Fruit fly (Drosophila melanogaster) whole organism, embryonic: ENCODE measurements around the gene Mst89B.
A peak's percentile ranks its signal among the peaks of the same experiment; 100 is the strongest.

ENCODE experiments used
- B-H1 ChIP-seq: fragments of 200-800 bp; sonication (Bioruptor generic); IDR thresholded peaks from 3 replicates; pipeline ENCODE4 v1.3.6; 2022; ENCODE audit warnings: missing biosample characterization, missing genetic modification characterization
- Bgb ChIP-seq: fragments of 200-800 bp; sonication (Bioruptor generic); IDR thresholded peaks from 2 replicates; pipeline ENCODE4 v1.3.6; 2022; ENCODE audit warnings: missing biosample characterization, missing genetic modification characterization; ENCODE audit not compliant: partially characterized antibody
- CG11398 ChIP-seq: fragments of 200-800 bp; sonication (Bioruptor generic); optimal IDR thresholded peaks from 2 replicates; lab custom pipeline; 2016; ENCODE audit warnings: missing biosample characterization, missing genetic modification characterization
- CG12071 ChIP-seq: fragments of 200-800 bp; sonication (Bioruptor generic); optimal IDR thresholded peaks from 3 replicates; lab custom pipeline; 2018; ENCODE audit warnings: missing biosample characterization, mild to moderate bottlenecking, missing genetic modification characterization
- CG12236 ChIP-seq: fragments of 200-800 bp; sonication (Bioruptor generic); optimal IDR thresholded peaks from 2 replicates; lab custom pipeline; 2016; ENCODE audit warnings: missing biosample characterization, missing genetic modification characterization
- CG15011 ChIP-seq: fragments of 200-800 bp; sonication (Bioruptor generic); optimal IDR thresholded peaks from 3 replicates; lab custom pipeline; 2018; ENCODE audit warnings: missing biosample characterization, mild to moderate bottlenecking, missing genetic modification characterization
- CG17385 ChIP-seq: fragments of 200-800 bp; sonication (Bioruptor generic); optimal IDR thresholded peaks from 3 replicates; lab custom pipeline; 2018; ENCODE audit warnings: missing biosample characterization, mild to moderate bottlenecking, missing genetic modification characterization
- CG17829 ChIP-seq: fragments of 200-800 bp; optimal IDR thresholded peaks from 2 replicates; lab custom pipeline; 2019; ENCODE audit warnings: missing biosample characterization, mild to moderate bottlenecking, missing genetic modification characterization, moderate library complexity
- CG18619 ChIP-seq: fragments of 200-800 bp; sonication (Bioruptor generic); optimal IDR thresholded peaks from 3 replicates; lab custom pipeline; 2017; ENCODE audit warnings: missing biosample characterization, mild to moderate bottlenecking, missing genetic modification characterization
- CG2116 ChIP-seq: fragments of 200-800 bp; sonication (Bioruptor generic); optimal IDR thresholded peaks from 3 replicates; lab custom pipeline; 2018; ENCODE audit warnings: missing biosample characterization, mild to moderate bottlenecking, missing genetic modification characterization
- CG32532 ChIP-seq: fragments of 200-800 bp; sonication (Bioruptor generic); IDR thresholded peaks from 2 replicates; pipeline ENCODE4 v1.3.6; 2022; ENCODE audit warnings: missing biosample characterization, missing genetic modification characterization
- CG33557 ChIP-seq: fragments of 200-800 bp; sonication (Bioruptor generic); optimal IDR thresholded peaks from 2 replicates; lab custom pipeline; 2019; ENCODE audit warnings: missing biosample characterization, mild to moderate bottlenecking, missing genetic modification characterization, moderate library complexity
- CG34224 ChIP-seq: fragments of 200-800 bp; sonication (Bioruptor generic); IDR thresholded peaks from 3 replicates; pipeline ENCODE4 v1.3.6; 2022; ENCODE audit warnings: missing biosample characterization, missing genetic modification characterization; ENCODE audit not compliant: partially characterized antibody
- CG4707 ChIP-seq: fragments of 200-800 bp; sonication (Bioruptor generic); optimal IDR thresholded peaks from 2 replicates; lab custom pipeline; 2018; ENCODE audit warnings: missing biosample characterization, mild to moderate bottlenecking, missing genetic modification characterization, moderate library complexity
- CG6765 ChIP-seq: fragments of 200-800 bp; sonication (Bioruptor generic); optimal IDR thresholded peaks from 3 replicates; lab custom pipeline; 2017; ENCODE audit warnings: missing biosample characterization, mild to moderate bottlenecking, missing genetic modification characterization
- CG6791 ChIP-seq: fragments of 200-800 bp; sonication (Bioruptor generic); IDR thresholded peaks from 3 replicates; pipeline ENCODE4 v1.3.6; 2022; ENCODE audit warnings: missing biosample characterization, missing genetic modification characterization; ENCODE audit not compliant: partially characterized antibody
- CG7745 ChIP-seq: fragments of 200-800 bp; sonication (Bioruptor generic); optimal IDR thresholded peaks from 2 replicates; lab custom pipeline; 2018; ENCODE audit warnings: missing biosample characterization, mild to moderate bottlenecking, missing genetic modification characterization, moderate library complexity
- CG8765 ChIP-seq: fragments of 200-800 bp; sonication (Bioruptor generic); IDR thresholded peaks from 2 replicates; pipeline ENCODE4 v1.3.6; 2022; ENCODE audit warnings: missing biosample characterization, missing genetic modification characterization
- Dip2 ChIP-seq: fragments of 200-800 bp; sonication (Bioruptor generic); IDR thresholded peaks from 2 replicates; pipeline ENCODE4 v1.3.6; 2022; ENCODE audit warnings: missing biosample characterization, missing genetic modification characterization
- Dp ChIP-seq: fragments of 200-800 bp; sonication (Bioruptor generic); optimal IDR thresholded peaks from 2 replicates; lab custom pipeline; 2018; ENCODE audit warnings: missing biosample characterization, mild to moderate bottlenecking, missing genetic modification characterization, moderate library complexity
- Dref ChIP-seq: fragments of 200-800 bp; sonication (Bioruptor generic); IDR thresholded peaks from 2 replicates; pipeline ENCODE4 v1.3.6; 2022; ENCODE audit warnings: missing biosample characterization, missing genetic modification characterization
- Ets65A ChIP-seq: fragments of 200-800 bp; sonication (Bioruptor generic); peaks from one replicate; lab custom pipeline; 2016; ENCODE audit warnings: missing biosample characterization, missing genetic modification characterization
- Hey ChIP-seq: fragments of 200-800 bp; sonication (Bioruptor generic); optimal IDR thresholded peaks from 3 replicates; lab custom pipeline; 2018; ENCODE audit warnings: missing biosample characterization, mild to moderate bottlenecking, missing genetic modification characterization
- HmgZ ChIP-seq: fragments of 200-800 bp; sonication (Bioruptor generic); optimal IDR thresholded peaks from 2 replicates; lab custom pipeline; 2018; ENCODE audit warnings: missing biosample characterization, mild to moderate bottlenecking, missing genetic modification characterization
- Hr78 ChIP-seq, 2 experiments: fragments of 200-800 bp in 1 of 2; fragments of >200 bp in 1 of 2; sonication (Bioruptor generic) in 1 of 2; optimal IDR thresholded peaks; 2 replicates each; lab custom pipeline; 2017 to 2019; ENCODE audit warnings: missing biosample characterization in 2 of 2, missing genetic modification characterization in 2 of 2, mild to moderate bottlenecking in 1 of 2, moderate library complexity in 1 of 2
- NC2α ChIP-seq: fragments of 200-800 bp; sonication (Bioruptor generic); optimal IDR thresholded peaks from 2 replicates; lab custom pipeline; 2016; ENCODE audit warnings: missing biosample characterization, missing genetic modification characterization
- Scr ChIP-seq: fragments of 200-800 bp; sonication (Bioruptor generic); IDR thresholded peaks from 2 replicates; pipeline ENCODE4 v1.3.6; 2022; ENCODE audit warnings: missing biosample characterization, missing genetic modification characterization; ENCODE audit not compliant: partially characterized antibody
- Sry-β ChIP-seq: fragments of 200-800 bp; sonication (Bioruptor generic); optimal IDR thresholded peaks from 2 replicates; lab custom pipeline; 2018; ENCODE audit warnings: missing biosample characterization, mild to moderate bottlenecking, missing genetic modification characterization, moderate library complexity
- Sry-δ ChIP-seq: fragments of 200-800 bp; sonication (Bioruptor generic); optimal IDR thresholded peaks from 2 replicates; lab custom pipeline; 2016; ENCODE audit warnings: missing biosample characterization, missing genetic modification characterization
- caup ChIP-seq: fragments of 200-800 bp; sonication (Bioruptor generic); optimal IDR thresholded peaks from 3 replicates; lab custom pipeline; 2017; ENCODE audit warnings: missing biosample characterization, mild to moderate bottlenecking, missing genetic modification characterization, moderate library complexity; ENCODE audit not compliant: severe bottlenecking
- crc ChIP-seq: fragments of 200-800 bp; sonication (Bioruptor generic); optimal IDR thresholded peaks from 2 replicates; lab custom pipeline; 2016; ENCODE audit warnings: missing biosample characterization, missing genetic modification characterization
- da ChIP-seq: fragments of 200-800 bp; sonication (Bioruptor generic); optimal IDR thresholded peaks from 2 replicates; lab custom pipeline; 2016; ENCODE audit warnings: missing biosample characterization, missing genetic modification characterization
- dpn ChIP-seq, 2 experiments: fragments of 200-800 bp; sonication (Bioruptor generic); optimal IDR thresholded peaks; 3 replicates each; lab custom pipeline; 2016; ENCODE audit warnings: missing biosample characterization in 2 of 2, missing genetic modification characterization in 2 of 2
- eyg ChIP-seq: fragments of 200-800 bp; sonication (Bioruptor generic); optimal IDR thresholded peaks from 3 replicates; lab custom pipeline; 2016; ENCODE audit warnings: missing biosample characterization, missing genetic modification characterization
- hb ChIP-seq: fragments of 200-800 bp; sonication (Bioruptor generic); IDR thresholded peaks from 3 replicates; pipeline ENCODE4 v1.3.6; 2022; ENCODE audit warnings: missing biosample characterization, missing genetic modification characterization; ENCODE audit not compliant: partially characterized antibody
- hth ChIP-seq: fragments of >200 bp; optimal IDR thresholded peaks from 2 replicates; lab custom pipeline; 2017; ENCODE audit warnings: inconsistent platforms
- jumu ChIP-seq: fragments of 200-800 bp; sonication (Bioruptor generic); optimal IDR thresholded peaks from 3 replicates; lab custom pipeline; 2016; ENCODE audit warnings: missing biosample characterization, missing genetic modification characterization
- kah ChIP-seq: fragments of 200-800 bp; sonication (Bioruptor generic); optimal IDR thresholded peaks from 2 replicates; lab custom pipeline; 2018; ENCODE audit warnings: missing biosample characterization, mild to moderate bottlenecking, missing genetic modification characterization
- nau ChIP-seq: fragments of 200-800 bp; sonication (Bioruptor generic); optimal IDR thresholded peaks from 3 replicates; lab custom pipeline; 2017; ENCODE audit warnings: missing biosample characterization, mild to moderate bottlenecking, missing genetic modification characterization, missing genetic modification reagents
- peb ChIP-seq: fragments of 200-800 bp; sonication (Bioruptor generic); IDR thresholded peaks from 2 replicates; pipeline ENCODE4 v1.3.6; 2022; ENCODE audit warnings: missing biosample characterization, missing genetic modification characterization
- pros ChIP-seq: fragments of 200-800 bp; sonication (Bioruptor generic); optimal IDR thresholded peaks from 3 replicates; lab custom pipeline; 2019; ENCODE audit warnings: missing biosample characterization, mild to moderate bottlenecking, missing genetic modification characterization, moderate library complexity
- run ChIP-seq: fragments of 200-800 bp; sonication (Bioruptor generic); optimal IDR thresholded peaks from 3 replicates; lab custom pipeline; 2018; ENCODE audit warnings: missing biosample characterization, mild to moderate bottlenecking, missing genetic modification characterization
- stwl ChIP-seq: fragments of 200-800 bp; sonication (Bioruptor generic); optimal IDR thresholded peaks from 3 replicates; lab custom pipeline; 2018; ENCODE audit warnings: missing biosample characterization, mild to moderate bottlenecking, missing genetic modification characterization, moderate library complexity
- sug ChIP-seq: fragments of 200-800 bp; optimal IDR thresholded peaks from 2 replicates; lab custom pipeline; 2019; ENCODE audit warnings: missing biosample characterization, mild to moderate bottlenecking, missing genetic modification characterization, moderate library complexity
- tll ChIP-seq, 2 experiments: fragments of 200-800 bp in 1 of 2; fragments of >200 bp in 1 of 2; sonication (Bioruptor generic) in 1 of 2; optimal IDR thresholded peaks; 2 replicates each; lab custom pipeline; 2017 to 2019; ENCODE audit warnings: missing biosample characterization in 2 of 2, missing genetic modification characterization in 2 of 2, mild to moderate bottlenecking in 1 of 2, moderate library complexity in 1 of 2
- unpg ChIP-seq: fragments of 200-800 bp; sonication (Bioruptor generic); optimal IDR thresholded peaks from 3 replicates; lab custom pipeline; 2018; ENCODE audit warnings: missing biosample characterization, mild to moderate bottlenecking, missing genetic modification characterization, moderate library complexity
- wek ChIP-seq: fragments of 200-800 bp; sonication (Bioruptor generic); optimal IDR thresholded peaks from 3 replicates; lab custom pipeline; 2018; ENCODE audit warnings: missing biosample characterization, mild to moderate bottlenecking, missing genetic modification characterization, moderate library complexity

The Mst89B gene

DNA sequence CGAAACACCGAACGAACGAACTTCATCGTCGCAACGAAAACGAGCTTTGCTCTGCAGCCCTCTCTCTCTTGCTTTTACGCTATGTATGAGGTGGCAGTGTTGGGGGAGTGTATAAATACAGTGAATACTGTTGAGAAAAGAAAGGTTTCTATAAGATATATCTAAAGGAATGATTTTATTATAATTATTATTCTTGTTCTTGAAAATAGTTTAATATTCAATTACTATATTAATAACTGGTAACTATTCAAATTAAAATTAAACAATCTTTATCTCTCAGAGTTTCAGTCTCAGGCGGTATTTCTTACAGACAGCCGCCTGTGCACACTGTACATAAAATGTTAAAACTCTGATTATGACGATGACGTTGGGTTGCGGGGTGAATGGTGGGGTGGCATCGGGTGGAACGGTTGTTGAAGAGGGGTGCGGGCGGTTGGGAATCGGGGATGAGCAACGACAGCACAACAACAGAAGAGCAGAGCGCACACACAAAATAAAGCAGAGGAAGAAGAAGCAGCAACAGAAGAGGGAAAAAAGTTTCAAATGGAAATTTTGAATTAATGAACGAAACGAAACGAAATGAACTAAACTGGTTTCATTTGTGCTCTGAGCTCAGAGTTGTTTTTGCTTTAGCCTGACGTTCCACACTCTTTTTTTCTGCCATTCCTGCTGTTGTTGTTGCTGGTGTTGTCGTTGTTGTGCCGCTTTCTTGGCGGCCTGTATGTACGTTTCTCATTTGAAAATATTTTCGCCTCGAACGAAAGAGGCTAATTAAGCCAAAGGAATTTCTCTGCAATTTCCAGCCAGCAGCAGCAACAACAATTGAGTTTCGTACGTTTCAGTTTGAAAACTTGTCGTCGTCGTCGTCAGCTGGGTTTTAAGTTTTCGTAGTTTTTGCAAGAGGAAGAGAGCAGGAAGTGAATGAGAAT is 29.8 kb upstream of the Mst89B start (continued):
- TF ChIP-seq hb (GFP tag; lab: Robert Waterston, UW) (no peak), Dip2 (no peak), run (peak; percentile 97), stwl (tag; lab: Kevin White, UChicago) (peak; percentile 49), kah (GFP tag; lab: Kevin White, UChicago) (peak; percentile 91), HmgZ (tag; lab: Kevin White, UChicago) (peak; percentile 94), crc (GFP tag; lab: Kevin White, UChicago) (peak; percentile 76), CG34224 (GFP tag; lab: Robert Waterston, UW) (no peak), B-H1 (GFP tag; lab: Robert Waterston, UW) (no peak), NC2α (GFP tag; lab: Kevin White, UChicago) (peak; percentile 60), nau (GFP tag; lab: Kevin White, UChicago) (peak; percentile 91), sug (tag; lab: Kevin White, UChicago) (peak; percentile 94), CG8765 (GFP tag; lab: Robert Waterston, UW) (no peak), tll (GFP tag; optimal IDR thresholded peaks at IDR 0.05; lab: Kevin White, UChicago) (no peak), CG17829 (peak; percentile 99), caup (peak; percentile 97), Hey (tag; lab: Kevin White, UChicago) (peak; percentile 43), Scr (GFP tag; lab: Robert Waterston, UW) (no peak), CG4707 (peak; percentile 90), CG32532 (GFP tag; lab: Robert Waterston, UW) (no peak), peb (GFP tag; lab: Robert Waterston, UW) (no peak), da (GFP tag; lab: Kevin White, UChicago) (peak; percentile 49), CG7745 (tag; lab: Kevin White, UChicago) (peak; percentile 69), CG18619 (GFP tag; lab: Kevin White, UChicago) (peak; percentile 97), Dref (GFP tag; lab: Robert Waterston, UW) (no peak), CG2116 (GFP tag; lab: Kevin White, UChicago) (peak; percentile 74), CG12071 (peak; percentile 91), CG17385 (GFP tag; lab: Kevin White, UChicago) (peak; percentile 97), hth (lab: Kevin White, UChicago) (no peak), eyg (GFP tag; lab: Kevin White, UChicago) (peak; percentile 56), Bgb (GFP tag; lab: Robert Waterston, UW) (no peak), CG11398 (GFP tag; lab: Kevin White, UChicago) (no peak), Sry-β (GFP tag; lab: Kevin White, UChicago) (peak; percentile 65), Sry-δ (GFP tag; lab: Kevin White, UChicago) (no peak), Ets65A (GFP tag; lab: Kevin White, UChicago) (peak; percentile 97), CG6791 (no peak), unpg (GFP tag; lab: Kevin White, UChicago) (peak; percentile 99), pros (GFP tag; lab: Kevin White, UChicago) (peak; percentile 86), dpn (GFP tag; optimal IDR thresholded peaks at IDR 0.05; lab: Kevin White, UChicago) (peak; percentile 86 to 98), jumu (GFP tag; lab: Kevin White, UChicago) (peak; percentile 78), wek (peak; percentile 62), CG6765 (GFP tag; lab: Kevin White, UChicago) (peak; percentile 98), Hr78 (GFP tag; optimal IDR thresholded peaks at IDR 0.05; lab: Kevin White, UChicago) (peak in 1 of 2 experiments; percentile 92), CG15011 (GFP tag; lab: Kevin White, UChicago) (peak; percentile 97), CG33557 (GFP tag; lab: Kevin White, UChicago) (peak; percentile 97), Dp (GFP tag; lab: Kevin White, UChicago) (peak; percentile 6), CG12236 (GFP tag; lab: Kevin White, UChicago) (peak; percentile 15)
